Worm (Caenorhabditis elegans) whole organism, L1 larva: ENCODE measurements around the gene ZK177.11.

Experiments used
- C16A3.4 ChIP-seq: fragments of 150-350 bp; optimal IDR thresholded peaks from 2 replicates; lab custom pipeline; 2014; ENCODE audit warnings: missing biosample characterization, missing genetic modification characterization
- aha-1 ChIP-seq: fragments of 150-350 bp; optimal IDR thresholded peaks from 2 replicates; lab custom pipeline; 2014; ENCODE audit warnings: missing biosample characterization, missing genetic modification characterization
- alr-1 ChIP-seq: fragments of 200-800 bp; sonication (Bioruptor generic); optimal IDR thresholded peaks from 2 replicates; lab custom pipeline; 2018; ENCODE audit warnings: borderline replicate concordance, mild to moderate bottlenecking, missing genetic modification characterization, missing compliant biosample characterization
- ceh-63 ChIP-seq: fragments of 200-800 bp; sonication (Bioruptor generic); optimal IDR thresholded peaks from 2 replicates; lab custom pipeline; 2018; ENCODE audit warnings: mild to moderate bottlenecking, missing genetic modification characterization, missing compliant biosample characterization
- ceh-8 ChIP-seq: fragments of 200-800 bp; sonication (Bioruptor generic); optimal IDR thresholded peaks from 2 replicates; lab custom pipeline; 2018; ENCODE audit warnings: mild to moderate bottlenecking, missing genetic modification characterization, moderate library complexity, missing compliant biosample characterization
- ceh-82 ChIP-seq, 3 experiments: fragments of 150-350 bp in 1 of 3; sonication (generic microtip) in 2 of 3; optimal IDR thresholded peaks; 2 replicates each; lab custom pipeline; 2014 to 2017; ENCODE audit warnings: missing biosample characterization in 3 of 3, missing genetic modification characterization in 3 of 3
- ceh-90 ChIP-seq: sonication (generic microtip); optimal IDR thresholded peaks from 2 replicates; lab custom pipeline; 2016; ENCODE audit warnings: missing genetic modification characterization, missing compliant biosample characterization
- ces-1 ChIP-seq: fragments of 150-350 bp; optimal IDR thresholded peaks from 2 replicates; lab custom pipeline; 2014; ENCODE audit warnings: missing biosample characterization, missing genetic modification reagents, missing genetic modification characterization
- efl-1 ChIP-seq, 4 experiments: fragments of 150-350 bp; optimal IDR thresholded peaks in 3 of 4; peaks in 1 of 4; 1 replicate in 1 of 4; 2 replicates in 3 of 4; lab custom pipeline; 2014; ENCODE audit warnings: missing biosample characterization in 2 of 4, missing genetic modification characterization in 2 of 4, missing genetic modification reagents in 2 of 4
- efl-3 ChIP-seq: fragments of 200-800 bp; sonication (Bioruptor generic); optimal IDR thresholded peaks from 2 replicates; lab custom pipeline; 2018; ENCODE audit warnings: mild to moderate bottlenecking, missing genetic modification characterization, missing compliant biosample characterization
- egl-13 ChIP-seq: sonication (generic microtip); optimal IDR thresholded peaks from 2 replicates; lab custom pipeline; 2016; ENCODE audit warnings: missing genotype, missing genetic modification reagents, missing genetic modification characterization, missing compliant biosample characterization
- egl-27 ChIP-seq, 2 experiments: fragments of 150-350 bp in 1 of 2; sonication (generic microtip); optimal IDR thresholded peaks; 3 replicates each; lab custom pipeline; 2017 to 2018; ENCODE audit warnings: missing biosample characterization in 2 of 2, missing genetic modification characterization in 2 of 2, missing genetic modification reagents in 2 of 2
- elt-2 ChIP-seq: sonication (generic microtip); optimal IDR thresholded peaks from 2 replicates; lab custom pipeline; 2016; ENCODE audit warnings: missing genetic modification characterization, mild to moderate bottlenecking, inconsistent platforms, missing compliant biosample characterization, missing genetic modification reagents
- elt-3 ChIP-seq, 6 experiments: fragments of 150-350 bp in 1 of 6; sonication (generic microtip); optimal IDR thresholded peaks; 2 replicates each; lab custom pipeline; 2017 to 2018; ENCODE audit warnings: missing biosample characterization in 6 of 6, missing genetic modification characterization in 6 of 6, inconsistent platforms in 1 of 6
- ets-5 ChIP-seq: fragments of 200-800 bp; sonication (Bioruptor generic); IDR thresholded peaks from 2 replicates; pipeline ENCODE4 v1.3.6; 2022; ENCODE audit warnings: missing genetic modification characterization, missing compliant biosample characterization
- fkh-10 ChIP-seq: sonication (generic microtip); optimal IDR thresholded peaks from 2 replicates; lab custom pipeline; 2017; ENCODE audit warnings: missing biosample characterization, missing genetic modification reagents, missing genetic modification characterization
- grh-1 ChIP-seq: fragments of 200-800 bp; sonication (Bioruptor generic); IDR thresholded peaks from 2 replicates; pipeline ENCODE4 v1.3.6; 2022; ENCODE audit warnings: missing genetic modification reagents, missing genetic modification characterization, missing compliant biosample characterization
- hpl-2 ChIP-seq: fragments of 150-350 bp; optimal IDR thresholded peaks from 2 replicates; lab custom pipeline; 2014; ENCODE audit warnings: missing biosample characterization, missing genetic modification reagents, missing genetic modification characterization
- irx-1 ChIP-seq: sonication (generic microtip); optimal IDR thresholded peaks from 2 replicates; lab custom pipeline; 2016; ENCODE audit warnings: missing genetic modification characterization, missing compliant biosample characterization
- isw-1 ChIP-seq: fragments of 200-800 bp; sonication (Bioruptor generic); IDR thresholded peaks from 2 replicates; pipeline ENCODE4 v1.3.6; 2022; ENCODE audit warnings: missing genetic modification characterization, missing compliant biosample characterization
- jun-1 ChIP-seq: fragments of 150-350 bp; optimal IDR thresholded peaks from 2 replicates; lab custom pipeline; 2014; ENCODE audit warnings: missing biosample characterization, missing genetic modification reagents, missing genetic modification characterization
- lin-13 ChIP-seq: fragments of 150-350 bp; optimal IDR thresholded peaks from 2 replicates; lab custom pipeline; 2014; ENCODE audit warnings: missing biosample characterization, missing genetic modification reagents, missing genetic modification characterization
- lin-35 ChIP-seq, 2 experiments: fragments of 150-350 bp; optimal IDR thresholded peaks; 2 replicates each; lab custom pipeline; 2014; ENCODE audit warnings: missing biosample characterization in 2 of 2, missing genetic modification characterization in 2 of 2, missing genetic modification reagents in 2 of 2
- lin-39 ChIP-seq: fragments of 150-350 bp; optimal IDR thresholded peaks from 2 replicates; lab custom pipeline; 2014; ENCODE audit warnings: missing biosample characterization, missing genetic modification reagents, missing genetic modification characterization
- lir-3 ChIP-seq: sonication (generic microtip); optimal IDR thresholded peaks from 2 replicates; lab custom pipeline; 2016; ENCODE audit warnings: mild to moderate bottlenecking, missing genetic modification characterization, moderate library complexity, missing compliant biosample characterization; ENCODE audit not compliant: poor library complexity
- mab-9 ChIP-seq: fragments of 200-800 bp; sonication (Bioruptor generic); IDR thresholded peaks from 2 replicates; pipeline ENCODE4 v1.3.6; 2022; ENCODE audit warnings: missing genetic modification reagents, missing genetic modification characterization, missing compliant biosample characterization
- mdl-1 ChIP-seq, 2 experiments: fragments of 150-350 bp; optimal IDR thresholded peaks; 2 replicates each; lab custom pipeline; 2014 to 2017; ENCODE audit warnings: missing biosample characterization in 2 of 2, missing genetic modification characterization in 2 of 2, inconsistent platforms in 1 of 2
- mef-2 ChIP-seq: fragments of 150-350 bp; optimal IDR thresholded peaks from 2 replicates; lab custom pipeline; 2014; ENCODE audit warnings: missing biosample characterization, missing genetic modification characterization
- mep-1 ChIP-seq: fragments of 150-350 bp; optimal IDR thresholded peaks from 2 replicates; lab custom pipeline; 2014; ENCODE audit warnings: missing biosample characterization, missing genetic modification characterization
- nhr-11 ChIP-seq: fragments of 150-350 bp; optimal IDR thresholded peaks from 2 replicates; lab custom pipeline; 2014; ENCODE audit warnings: missing biosample characterization, missing genetic modification characterization
- nhr-12 ChIP-seq: sonication (generic microtip); optimal IDR thresholded peaks from 2 replicates; lab custom pipeline; 2017; ENCODE audit warnings: missing biosample characterization, missing genetic modification characterization
- nhr-19 ChIP-seq: fragments of 200-800 bp; sonication (Bioruptor generic); conservative IDR thresholded peaks from 2 replicates; pipeline ENCODE4 v1.3.6; 2022; ENCODE audit warnings: missing genetic modification characterization, missing compliant biosample characterization
- nhr-20 ChIP-seq: sonication (generic microtip); optimal IDR thresholded peaks from 2 replicates; lab custom pipeline; 2016; ENCODE audit warnings: mild to moderate bottlenecking, missing genetic modification characterization, missing compliant biosample characterization
- nhr-47 ChIP-seq: sonication (generic microtip); optimal IDR thresholded peaks from 2 replicates; lab custom pipeline; 2016; ENCODE audit warnings: mild to moderate bottlenecking, missing genetic modification characterization, moderate library complexity, missing compliant biosample characterization
- nhr-71 ChIP-seq: sonication (generic microtip); optimal IDR thresholded peaks from 2 replicates; lab custom pipeline; 2016; ENCODE audit warnings: mild to moderate bottlenecking, missing genetic modification characterization, moderate library complexity, missing compliant biosample characterization
- nhr-76 ChIP-seq: sonication (generic microtip); optimal IDR thresholded peaks from 2 replicates; lab custom pipeline; 2017; ENCODE audit warnings: missing biosample characterization, missing genetic modification characterization
- nhr-84 ChIP-seq: sonication (generic microtip); optimal IDR thresholded peaks from 2 replicates; lab custom pipeline; 2017; ENCODE audit warnings: missing biosample characterization, missing genetic modification characterization
- rnt-1 ChIP-seq: sonication (generic microtip); optimal IDR thresholded peaks from 2 replicates; lab custom pipeline; 2016; ENCODE audit warnings: mild to moderate bottlenecking, missing genetic modification characterization, moderate library complexity, missing compliant biosample characterization
- snpc-4 ChIP-seq: fragments of 150-350 bp; optimal IDR thresholded peaks from 2 replicates; lab custom pipeline; 2014; ENCODE audit warnings: missing biosample characterization, missing genetic modification characterization
- snu-23 ChIP-seq: sonication (generic microtip); optimal IDR thresholded peaks from 2 replicates; lab custom pipeline; 2016; ENCODE audit warnings: missing genetic modification characterization, missing compliant biosample characterization
- sox-4 ChIP-seq: sonication (generic microtip); optimal IDR thresholded peaks from 2 replicates; lab custom pipeline; 2016; ENCODE audit warnings: missing genetic modification characterization, missing compliant biosample characterization
- tbx-2 ChIP-seq: sonication (generic microtip); optimal IDR thresholded peaks from 2 replicates; lab custom pipeline; 2016; ENCODE audit warnings: missing genetic modification characterization, missing compliant biosample characterization
- tlp-1 ChIP-seq: fragments of 150-350 bp; optimal IDR thresholded peaks from 2 replicates; lab custom pipeline; 2014; ENCODE audit warnings: missing biosample characterization, missing genetic modification characterization
- unc-130 ChIP-seq: fragments of 150-350 bp; optimal IDR thresholded peaks from 2 replicates; lab custom pipeline; 2017; ENCODE audit warnings: missing biosample characterization, missing genetic modification characterization, inconsistent platforms
- unc-62 ChIP-seq: fragments of 150-350 bp; optimal IDR thresholded peaks from 2 replicates; lab custom pipeline; 2014; ENCODE audit warnings: missing biosample characterization, missing genetic modification reagents, missing genetic modification characterization
- unc-98 ChIP-seq: fragments of 200-800 bp; sonication (Bioruptor generic); IDR thresholded peaks from 2 replicates; pipeline ENCODE4 v1.3.6; 2022; ENCODE audit warnings: missing genetic modification characterization, missing compliant biosample characterization
- xbp-1 ChIP-seq: sonication (generic microtip); optimal IDR thresholded peaks from 2 replicates; lab custom pipeline; 2016; ENCODE audit warnings: missing genetic modification characterization, missing compliant biosample characterization
- zag-1 ChIP-seq: fragments of 150-350 bp; optimal IDR thresholded peaks from 2 replicates; lab custom pipeline; 2014; ENCODE audit warnings: missing biosample characterization, missing genetic modification characterization
- ztf-11 ChIP-seq, 2 experiments: sonication (generic microtip); optimal IDR thresholded peaks; 2 replicates each; lab custom pipeline; 2016 to 2017; ENCODE audit warnings: missing genetic modification characterization in 2 of 2, missing biosample characterization in 1 of 2, missing compliant biosample characterization in 1 of 2

Gene ZK177.11

DNA sequence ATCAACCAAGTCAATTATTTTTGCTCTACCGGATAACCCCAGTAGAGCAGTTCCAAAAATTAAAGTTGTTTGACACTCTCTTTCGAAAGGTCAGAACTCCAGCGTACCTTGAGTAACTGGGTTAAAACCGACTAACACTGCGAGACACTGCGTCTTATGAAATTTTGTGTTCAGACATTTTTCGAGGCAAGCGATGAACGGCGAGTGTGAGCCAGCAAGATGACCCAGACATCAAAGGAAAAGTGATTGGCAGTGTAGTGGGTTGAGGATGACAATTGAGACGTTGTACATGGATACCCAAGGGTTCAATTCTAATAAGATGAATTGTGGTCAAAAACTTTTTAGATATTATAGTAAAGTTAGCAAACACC, 21.4 kb downstream of the ZK177.11 start (continued):
- TF ChIP-seq mep-1 (no peak), aha-1 (tag; lab: Kevin White, UChicago) (no peak), efl-3 (GFP tag; lab: Kevin White, UChicago) (no peak), ces-1 (GFP tag; lab: Kevin White, UChicago) (no peak), elt-2 (tag; lab: Kevin White, UChicago) (peak; percentile 77), tbx-2 (tag; lab: Kevin White, UChicago) (no peak), nhr-19 (peak; percentile 82), ztf-11 (tag; optimal IDR thresholded peaks at IDR 0.05; lab: Kevin White, UChicago) (no peak), irx-1 (tag; lab: Kevin White, UChicago) (no peak), nhr-84 (peak; percentile 40), lir-3 (tag; lab: Kevin White, UChicago) (no peak), nhr-12 (tag; lab: Kevin White, UChicago) (no peak), mef-2 (tag; lab: Kevin White, UChicago) (no peak), tlp-1 (tag; lab: Kevin White, UChicago) (no peak), unc-130 (tag; lab: Kevin White, UChicago) (no peak), nhr-76 (tag; lab: Kevin White, UChicago) (peak; percentile 9), jun-1 (tag; lab: Kevin White, UChicago) (peak; percentile 58), ceh-63 (GFP tag; lab: Kevin White, UChicago) (no peak), nhr-47 (tag; lab: Kevin White, UChicago) (peak; percentile 53), ets-5 (GFP tag; lab: Robert Waterston, UW) (no peak), ceh-82 (tag; optimal IDR thresholded peaks at IDR 0.05; lab: Kevin White, UChicago) (peak in 1 of 3 experiments; percentile 29), isw-1 (GFP tag; lab: Robert Waterston, UW) (no peak), egl-13 (tag; lab: Kevin White, UChicago) (no peak), snpc-4 (tag; lab: Kevin White, UChicago) (peak; percentile 98), ceh-8 (GFP tag; lab: Kevin White, UChicago) (no peak), C16A3.4 (peak; percentile 63), mdl-1 (tag; optimal IDR thresholded peaks at IDR 0.05; lab: Kevin White, UChicago) (peak in 1 of 2 experiments; percentile 46), unc-98 (no peak), lin-13 (GFP tag; lab: Kevin White, UChicago) (peak; percentile 31), alr-1 (tag; lab: Kevin White, UChicago) (no peak), unc-62 (no peak)

DNA sequence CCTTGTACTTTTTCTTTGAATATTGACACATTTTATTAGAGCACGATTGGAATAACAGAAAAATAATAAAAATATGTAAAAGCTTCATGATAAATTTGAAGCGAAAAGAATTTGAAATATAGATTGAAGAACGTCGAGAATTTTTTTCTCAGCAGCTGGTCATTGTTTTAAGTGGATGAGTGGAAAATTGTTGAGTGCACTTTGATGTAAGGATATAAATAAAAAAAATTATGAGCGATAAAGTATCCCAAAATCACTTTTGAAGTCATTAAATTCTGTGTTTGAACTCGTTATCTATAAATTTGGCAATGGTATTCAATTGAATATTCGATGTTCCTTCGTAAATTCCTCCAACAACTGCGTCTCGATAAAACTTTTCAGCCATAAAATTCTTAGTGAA, 22.0 kb downstream of the ZK177.11 start, which contains the start of gene ins-13:
Gene ins-13 (minus strand): TSS at position 101 of the 400 bp plus-strand sequence.
- TF ChIP-seq ets-5 (GFP tag; lab: Robert Waterston, UW): no peak
- TF ChIP-seq zag-1 (tag; lab: Kevin White, UChicago): no peak
- no peak for TF ChIP-seq nhr-11 (tag; lab: Kevin White, UChicago)
- no peak for TF ChIP-seq aha-1 (tag; lab: Kevin White, UChicago)
- TF ChIP-seq egl-27 (tag; optimal IDR thresholded peaks at IDR 0.05; lab: Kevin White, UChicago): no peak
- no peak for TF ChIP-seq snpc-4 (tag; lab: Kevin White, UChicago)
- TF ChIP-seq nhr-20: no peak
- no peak for TF ChIP-seq lin-35 (GFP tag; optimal IDR thresholded peaks at IDR 0.05; lab: Kevin White, UChicago)
- no peak for TF ChIP-seq xbp-1
- TF ChIP-seq sox-4 (tag; lab: Kevin White, UChicago): no peak
- no peak for TF ChIP-seq ceh-82 (tag; optimal IDR thresholded peaks at IDR 0.05; lab: Kevin White, UChicago)
- TF ChIP-seq mab-9: no peak

DNA sequence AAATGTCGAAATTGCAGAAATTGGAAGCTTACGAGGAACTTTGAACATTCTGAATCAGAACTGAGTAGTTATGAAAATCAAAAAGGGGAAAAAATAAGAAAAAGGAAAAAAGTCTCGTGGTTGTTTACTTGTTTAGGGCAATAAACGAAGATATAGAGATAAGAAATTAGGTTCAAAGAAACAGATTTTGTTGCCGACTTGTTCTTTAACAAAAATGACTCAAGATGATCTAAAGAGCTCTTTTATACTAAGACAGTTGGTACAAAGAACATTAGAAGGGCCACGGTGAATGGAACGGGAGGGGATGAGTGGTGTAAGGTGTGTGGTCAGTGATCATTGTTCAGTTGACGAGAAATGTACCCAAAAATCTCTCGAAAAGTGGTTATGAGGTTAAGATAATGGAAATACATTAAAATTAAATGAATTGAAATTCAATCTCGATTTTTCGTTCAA, 24.7 kb downstream of the ZK177.11 start, which contains the start of gene acdh-2:
Gene acdh-2 (minus strand): TSS at position 51 of the 453 bp plus-strand sequence.
- TF ChIP-seq nhr-71: peak; percentile 51
- TF ChIP-seq efl-1 (optimal IDR thresholded peaks at IDR 0.05; lab: Kevin White, UChicago): no peak
- no peak for TF ChIP-seq efl-1 (GFP tag; optimal IDR thresholded peaks at IDR 0.05 in 1 of 2; lab: Kevin White, UChicago)
- TF ChIP-seq mab-9: no peak
- peak; percentile 22 for TF ChIP-seq snu-23
- no peak for TF ChIP-seq lin-39 (tag; lab: Kevin White, UChicago)
- no peak for TF ChIP-seq ceh-90
- no peak for TF ChIP-seq grh-1 (GFP tag; lab: Robert Waterston, UW)
- TF ChIP-seq rnt-1 (tag; lab: Kevin White, UChicago): no peak
- TF ChIP-seq lin-13 (GFP tag; lab: Kevin White, UChicago): no peak
- no peak for TF ChIP-seq hpl-2 (GFP tag; lab: Kevin White, UChicago)
- no peak for TF ChIP-seq elt-3 (tag; optimal IDR thresholded peaks at IDR 0.05; lab: Kevin White, UChicago)
- no peak for TF ChIP-seq fkh-10 (GFP tag; lab: Kevin White, UChicago)
